Fruit fly (Drosophila melanogaster): ENCODE results near the gene Rpn12.
"Not testable (repeated sequence)": the region's sequence is repeated elsewhere in the genome, so short reads cannot be mapped to it uniquely, and the experiment has no call there.

Gene Rpn12

dm6 chr3L:16571014-16571738, 11.7 kb upstream of the Rpn12 start:
- TF ChIP-seq pan (optimal IDR thresholded peaks at IDR 0.05) (no peak), CG8478 (optimal IDR thresholded peaks at IDR 0.05) (no peak), EcR (GFP tag; optimal IDR thresholded peaks at IDR 0.05) (no peak), Dll (optimal IDR thresholded peaks at IDR 0.05) (no peak), psq (optimal IDR thresholded peaks at IDR 0.05) (no peak), usp (GFP tag; optimal IDR thresholded peaks at IDR 0.05) (no peak)

dm6 chr3L:16571739-16572063, 11.1 kb upstream of the Rpn12 start:
- TF ChIP-seq psq (optimal IDR thresholded peaks at IDR 0.05) (no peak), EcR (GFP tag; optimal IDR thresholded peaks at IDR 0.05) (no peak), pan (optimal IDR thresholded peaks at IDR 0.05) (no peak), CG8478 (optimal IDR thresholded peaks at IDR 0.05) (no peak)

- TF ChIP-seq psq (optimal IDR thresholded peaks at IDR 0.05) (no peak), EcR (GFP tag; optimal IDR thresholded peaks at IDR 0.05) (no peak), pan (optimal IDR thresholded peaks at IDR 0.05) (no peak), CG8478 (optimal IDR thresholded peaks at IDR 0.05) (no peak), Dll (optimal IDR thresholded peaks at IDR 0.05) (no peak), usp (GFP tag; optimal IDR thresholded peaks at IDR 0.05) (no peak)
Observed at dm6 chr3L:16572208-16572607, 10.6 kb upstream of the Rpn12 start.

- not testable (repeated sequence) for TF ChIP-seq usp (GFP tag; optimal IDR thresholded peaks at IDR 0.05); psq (optimal IDR thresholded peaks at IDR 0.05); CG8478 (optimal IDR thresholded peaks at IDR 0.05)
Observed at dm6 chr3L:16573234-16573633, 9.6 kb upstream of the Rpn12 start, which contains the start of gene Mipp1. Gene Mipp1, minus strand, starts transcription at chr3L:16573334.

- TF ChIP-seq CG8478 (optimal IDR thresholded peaks at IDR 0.05), result no peak
- TF ChIP-seq Dll (optimal IDR thresholded peaks at IDR 0.05), result no peak
- TF ChIP-seq EcR (GFP tag; optimal IDR thresholded peaks at IDR 0.05), result no peak
Observed at dm6 chr3L:16574307-16574946, 8.4 kb upstream of the Rpn12 start, which contains the start of gene mbf1. Gene mbf1, plus strand, starts transcription at chr3L:16574436.

dm6 chr3L:16580049-16580448, 2.8 kb upstream of the Rpn12 start, which contains the start of gene nxf2:
Gene nxf2, minus strand, starts transcription at chr3L:16580306.
- no peak for TF ChIP-seq pan (optimal IDR thresholded peaks at IDR 0.05)
- TF ChIP-seq CG8478 (optimal IDR thresholded peaks at IDR 0.05), result no peak
- TF ChIP-seq Dll (optimal IDR thresholded peaks at IDR 0.05), result no peak
- TF ChIP-seq psq (optimal IDR thresholded peaks at IDR 0.05), result no peak
- TF ChIP-seq usp (GFP tag; optimal IDR thresholded peaks at IDR 0.05), result no peak
- TF ChIP-seq EcR (GFP tag; optimal IDR thresholded peaks at IDR 0.05), result no peak

- TF ChIP-seq EcR (GFP tag; optimal IDR thresholded peaks at IDR 0.05), result no peak
- TF ChIP-seq usp (GFP tag; optimal IDR thresholded peaks at IDR 0.05), result no peak
- no peak for TF ChIP-seq CG8478 (optimal IDR thresholded peaks at IDR 0.05)
Observed at dm6 chr3L:16581201-16581705, 1.6 kb upstream of the Rpn12 start, which contains the start of gene Smn. Gene Smn, minus strand, starts transcription at chr3L:16581547.

dm6 chr3L:16584074-16584578, 1.3 kb downstream of the Rpn12 start, which contains the start of gene UQCR-C2:
Gene UQCR-C2, plus strand, starts transcription at chr3L:16584124.
- TF ChIP-seq EcR (GFP tag; optimal IDR thresholded peaks at IDR 0.05) (no peak), CG8478 (optimal IDR thresholded peaks at IDR 0.05) (no peak), psq (optimal IDR thresholded peaks at IDR 0.05) (no peak)

dm6 chr3L:16586989-16587388, 4.2 kb downstream of the Rpn12 start, which contains the start of the genes Syx8 and CG32163:
Gene Syx8, minus strand, starts transcription at chr3L:16587057.
Gene CG32163, plus strand, starts transcription at chr3L:16587157.
- TF ChIP-seq psq (optimal IDR thresholded peaks at IDR 0.05), result no peak
- TF ChIP-seq pan (optimal IDR thresholded peaks at IDR 0.05), result no peak

- TF ChIP-seq psq (optimal IDR thresholded peaks at IDR 0.05) (no peak), CG8478 (optimal IDR thresholded peaks at IDR 0.05) (no peak)
Observed at dm6 chr3L:16587994-16588622, 5.3 kb downstream of the Rpn12 start.

- TF ChIP-seq pan (optimal IDR thresholded peaks at IDR 0.05) (no peak), psq (optimal IDR thresholded peaks at IDR 0.05) (no peak), usp (GFP tag; optimal IDR thresholded peaks at IDR 0.05) (no peak), EcR (GFP tag; optimal IDR thresholded peaks at IDR 0.05) (no peak), Dll (optimal IDR thresholded peaks at IDR 0.05) (no peak), CG8478 (optimal IDR thresholded peaks at IDR 0.05) (no peak)
Observed at dm6 chr3L:16590860-16591259, 8.0 kb downstream of the Rpn12 start, which contains the start of gene tra. Gene tra, minus strand, starts transcription at chr3L:16591050.

dm6 chr3L:16594922-16595518, 12.2 kb downstream of the Rpn12 start, which contains the start of the genes spd-2 and Apl:
Gene spd-2, minus strand, starts transcription at chr3L:16595014.
Gene Apl, plus strand, starts transcription at chr3L:16595181.
- TF ChIP-seq psq (optimal IDR thresholded peaks at IDR 0.05) (no peak), CG8478 (optimal IDR thresholded peaks at IDR 0.05) (no peak), usp (GFP tag; optimal IDR thresholded peaks at IDR 0.05) (no peak), Dll (optimal IDR thresholded peaks at IDR 0.05) (no peak), pan (optimal IDR thresholded peaks at IDR 0.05) (no peak)
